Fruit fly (Drosophila melanogaster): ENCODE measurements around the gene beat-Vb.

beat-Vb gene

DNA sequence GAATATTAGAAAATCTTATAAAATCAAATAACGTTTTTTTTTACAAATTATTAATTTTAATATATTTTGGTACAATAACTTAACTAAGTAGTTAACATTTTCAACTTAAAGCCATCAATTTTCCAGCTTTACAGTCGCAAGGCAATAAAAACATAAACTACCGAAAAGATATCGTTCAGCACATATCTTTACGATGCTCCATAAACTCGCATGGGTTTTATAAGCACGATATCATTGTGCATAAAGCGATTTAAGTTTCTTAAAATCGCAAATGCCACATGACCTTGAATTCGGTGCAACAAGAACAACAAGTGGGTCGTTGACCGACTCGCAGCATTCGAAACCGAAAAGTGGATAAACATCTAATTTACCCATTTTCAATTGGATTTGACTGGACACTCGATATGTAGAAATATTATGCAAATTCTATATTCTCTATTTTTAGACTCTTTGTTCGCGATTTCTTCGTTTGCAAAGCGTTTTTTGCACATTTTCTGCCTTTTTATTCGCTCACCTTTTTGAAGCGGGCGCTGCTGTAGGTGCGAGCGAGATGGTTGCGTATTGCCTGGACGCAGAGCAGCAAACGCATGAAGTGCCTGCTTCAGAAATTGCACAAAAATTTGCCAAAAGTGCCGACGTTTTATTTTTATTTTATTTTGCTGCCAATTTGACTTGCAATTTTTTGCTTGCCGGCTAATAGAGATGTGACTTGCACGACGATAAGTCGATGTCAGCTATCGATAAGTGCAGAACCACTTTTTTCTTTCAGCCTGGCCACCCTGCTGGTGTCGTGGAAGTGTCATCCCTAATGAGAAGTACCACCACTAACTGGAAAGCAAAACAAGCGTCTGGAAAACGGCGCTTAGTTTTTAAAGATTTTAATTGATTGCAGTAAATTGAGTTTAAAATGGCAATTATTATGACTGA is 45.3 kb downstream of the beat-Vb start, which contains the start of gene Spc25 (continued):
- TF ChIP-seq gce (GFP tag; IDR thresholded peaks at IDR 0.05), result no peak
- TF ChIP-seq CG30403 (GFP tag; optimal IDR thresholded peaks at IDR 0.05), result peak; percentile 69
- peak; percentile 63 for TF ChIP-seq Myb (GFP tag; optimal IDR thresholded peaks at IDR 0.05)
- peak; percentile 93 for TF ChIP-seq CG34224 (GFP tag; IDR thresholded peaks at IDR 0.05; ENCODE audit: partially characterized antibody)
- TF ChIP-seq grn (GFP tag; optimal IDR thresholded peaks at IDR 0.05), result no peak
- TF ChIP-seq lilli (GFP tag; optimal IDR thresholded peaks at IDR 0.05), result peak; percentile 83
- no peak for TF ChIP-seq CG18599 (GFP tag; optimal IDR thresholded peaks at IDR 0.05)
- no peak for TF ChIP-seq kah (GFP tag; optimal IDR thresholded peaks at IDR 0.05)
- TF ChIP-seq inv (GFP tag; IDR thresholded peaks at IDR 0.05; ENCODE audit: partially characterized antibody), result peak; percentile 89
- peak; percentile 18 for TF ChIP-seq CG13296 (GFP tag; optimal IDR thresholded peaks at IDR 0.05)
- TF ChIP-seq CG2116 (GFP tag; optimal IDR thresholded peaks at IDR 0.05), result peak; percentile 79
- TF ChIP-seq Gug (GFP tag; IDR thresholded peaks at IDR 0.05), result peak; percentile 84
- TF ChIP-seq luna (GFP tag; optimal IDR thresholded peaks at IDR 0.05), result peak; percentile 36
- peak; percentile 73 for TF ChIP-seq jumu (GFP tag; optimal IDR thresholded peaks at IDR 0.05)
- TF ChIP-seq tap (tag; optimal IDR thresholded peaks at IDR 0.05), result no peak
- peak; percentile 6 for TF ChIP-seq Nf-YC (tag; optimal IDR thresholded peaks at IDR 0.05)
- TF ChIP-seq CG8089 (GFP tag; optimal IDR thresholded peaks at IDR 0.05), result peak; percentile 23
- TF ChIP-seq cas (GFP tag; IDR thresholded peaks at IDR 0.05), result no peak
- TF ChIP-seq CG34422 (GFP tag; IDR thresholded peaks at IDR 0.05), result peak; percentile 80
- no peak for TF ChIP-seq MTF-1 (GFP tag; optimal IDR thresholded peaks at IDR 0.05; ENCODE audit: borderline replicate concordance)
- TF ChIP-seq D19B (GFP tag; optimal IDR thresholded peaks at IDR 0.05), result no peak
- TF ChIP-seq Fer3 (tag; optimal IDR thresholded peaks at IDR 0.05), result no peak
- TF ChIP-seq CG12659 (GFP tag; optimal IDR thresholded peaks at IDR 0.05), result peak; percentile 45
- peak; percentile 49; the same call in 1 of the 2 replicates for TF ChIP-seq CG9215 (GFP tag; IDR thresholded peaks at IDR 0.05)
- TF ChIP-seq nmo (GFP tag; optimal IDR thresholded peaks at IDR 0.05), result peak; percentile 54
- TF ChIP-seq crc (GFP tag; optimal IDR thresholded peaks at IDR 0.05), result no peak
- no peak for TF ChIP-seq CG7357 (GFP tag; IDR thresholded peaks at IDR 0.05)
- peak; percentile 61 for TF ChIP-seq HmgZ (tag; optimal IDR thresholded peaks at IDR 0.05)
- TF ChIP-seq Oaz (GFP tag; IDR thresholded peaks at IDR 0.05), result no peak
- TF ChIP-seq Dip3 (GFP tag; optimal IDR thresholded peaks at IDR 0.05), result peak; percentile 35
- TF ChIP-seq CrebB (tag; optimal IDR thresholded peaks at IDR 0.05), result no peak
- peak; percentile 24 for TF ChIP-seq CG12744 (GFP tag; optimal IDR thresholded peaks at IDR 0.05)
- TF ChIP-seq insv (GFP tag; optimal IDR thresholded peaks at IDR 0.05), result no peak
- TF ChIP-seq CG7745 (tag; optimal IDR thresholded peaks at IDR 0.05), result no peak
- TF ChIP-seq zen (tag; optimal IDR thresholded peaks at IDR 0.05), result no peak
- TF ChIP-seq chm (GFP tag; IDR thresholded peaks at IDR 0.05), result no peak
- no peak for TF ChIP-seq jigr1 (GFP tag; IDR thresholded peaks at IDR 0.05)
- TF ChIP-seq p53 (GFP tag; optimal IDR thresholded peaks at IDR 0.05), result peak; percentile 34
- peak; percentile 60 for TF ChIP-seq tx (GFP tag; optimal IDR thresholded peaks at IDR 0.05)
- peak; percentile 96 for TF ChIP-seq CG42726 (GFP tag; IDR thresholded peaks at IDR 0.05; ENCODE audit: partially characterized antibody)
- TF ChIP-seq CG8944 (GFP tag; optimal IDR thresholded peaks at IDR 0.05), result peak; percentile 59
- TF ChIP-seq CG6272 (GFP tag; IDR thresholded peaks at IDR 0.05), result peak; percentile 76
- no peak for TF ChIP-seq CG18476 (GFP tag; optimal IDR thresholded peaks at IDR 0.05)
- TF ChIP-seq CG17829 (tag; optimal IDR thresholded peaks at IDR 0.05), result peak; percentile 35
- peak; percentile 65 for TF ChIP-seq CHES-1-like (GFP tag; optimal IDR thresholded peaks at IDR 0.05)
- TF ChIP-seq Sox102F (GFP tag; optimal IDR thresholded peaks at IDR 0.05), result peak; percentile 10
- peak; percentile 97 for TF ChIP-seq Opbp (GFP tag; IDR thresholded peaks at IDR 0.05; ENCODE audit: partially characterized antibody)
- TF ChIP-seq gsb-n (tag; optimal IDR thresholded peaks at IDR 0.05), result no peak
- 0 out of 2 replicates have a peak, but pooled peaks have one; percentile 28 for TF ChIP-seq CG17328 (GFP tag; IDR thresholded peaks at IDR 0.05)

All from whole organism, embryonic.